Worm (Caenorhabditis elegans): ENCODE measurements around the gene cdr-2.

The cdr-2 gene

DNA sequence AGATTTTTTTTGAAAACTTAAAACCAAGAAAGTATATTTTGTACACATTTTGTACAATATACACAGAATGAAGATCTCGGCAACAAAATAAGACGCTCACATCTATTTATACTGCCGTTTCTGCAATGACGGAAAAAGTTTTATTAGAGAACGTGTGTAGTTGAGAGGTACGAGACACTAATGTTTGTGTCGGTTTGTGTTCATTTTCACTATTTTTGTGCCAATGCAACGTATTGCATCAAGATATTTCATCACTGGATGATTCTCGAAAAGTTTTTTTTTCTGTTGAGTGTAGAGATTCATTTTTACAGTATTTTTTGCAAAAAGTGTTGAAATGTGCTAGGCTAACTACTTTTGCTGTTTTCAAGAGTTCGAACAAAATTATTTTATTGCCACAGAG is 6.5 kb downstream of the cdr-2 start:
- TF ChIP-seq dve-1 (tag; optimal IDR thresholded peaks at IDR 0.05; ENCODE audit: insufficient read depth) (peak; percentile 14), snpc-4 (tag; optimal IDR thresholded peaks at IDR 0.05) (no peak), daf-16 (GFP tag; optimal IDR thresholded peaks at IDR 0.05) (peak in 1 of 2 experiments; percentile 21), daf-16 (tag; optimal IDR thresholded peaks at IDR 0.05) (peak; percentile 11), D1046.2 (GFP tag; IDR thresholded peaks at IDR 0.05) (no peak), nhr-6 (tag; optimal IDR thresholded peaks at IDR 0.05) (peak; percentile 26), T20F7.1 (GFP tag; optimal IDR thresholded peaks at IDR 0.05) (peak; percentile 29), mdl-1 (tag; optimal IDR thresholded peaks at IDR 0.05) (no peak), nhr-28 (tag; optimal IDR thresholded peaks at IDR 0.05) (peak; percentile 91), dmd-8 (GFP tag; IDR thresholded peaks at IDR 0.05) (no peak), mdt-29 (GFP tag; IDR thresholded peaks at IDR 0.05) (no peak), nhr-77 (tag; optimal IDR thresholded peaks at IDR 0.05) (no peak), hlh-11 (tag; optimal IDR thresholded peaks at IDR 0.05) (peak; percentile 33), lsy-2 (tag; optimal IDR thresholded peaks at IDR 0.05) (peak in 1 of 2 experiments; percentile 33), hif-1 (tag; optimal IDR thresholded peaks at IDR 0.05) (no peak), F37D6.2 (tag; optimal IDR thresholded peaks at IDR 0.05) (no peak), unc-130 (GFP tag; optimal IDR thresholded peaks at IDR 0.05) (no peak), daf-19 (GFP tag; conservative IDR thresholded peaks at IDR 0.05) (no peak), mep-1 (tag; optimal IDR thresholded peaks at IDR 0.05) (peak; percentile 51)

DNA sequence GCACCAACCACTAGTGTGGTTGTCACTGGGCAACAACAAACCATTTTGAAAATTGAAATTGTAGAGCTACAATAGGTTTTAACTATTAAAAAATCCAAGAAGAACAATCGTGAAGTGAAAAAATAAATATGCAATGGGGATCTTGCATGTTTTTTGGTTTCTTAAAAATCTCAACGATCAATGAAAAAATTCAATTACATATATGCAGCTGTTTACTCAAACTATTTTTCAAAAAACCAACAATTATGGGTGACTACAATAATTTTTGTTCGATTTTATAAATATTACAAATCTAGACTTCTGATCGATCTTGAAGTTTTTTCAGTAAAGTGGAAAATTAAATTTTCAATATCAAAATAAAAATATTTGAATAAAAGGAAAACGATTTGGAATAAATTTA is 7.0 kb downstream of the cdr-2 start, which contains the start of gene cdr-4:
Gene cdr-4, minus strand, starts transcription at position 101 of the 400 bp plus-strand sequence.
- TF ChIP-seq lir-3 (tag; optimal IDR thresholded peaks at IDR 0.05) (no peak), dmd-8 (GFP tag; IDR thresholded peaks at IDR 0.05) (no peak), nhr-77 (tag; optimal IDR thresholded peaks at IDR 0.05) (no peak), mes-2 (tag; optimal IDR thresholded peaks at IDR 0.05; ENCODE audit: poor library complexity, severe bottlenecking) (no peak), lin-15B (tag; optimal IDR thresholded peaks at IDR 0.05) (no peak)

DNA sequence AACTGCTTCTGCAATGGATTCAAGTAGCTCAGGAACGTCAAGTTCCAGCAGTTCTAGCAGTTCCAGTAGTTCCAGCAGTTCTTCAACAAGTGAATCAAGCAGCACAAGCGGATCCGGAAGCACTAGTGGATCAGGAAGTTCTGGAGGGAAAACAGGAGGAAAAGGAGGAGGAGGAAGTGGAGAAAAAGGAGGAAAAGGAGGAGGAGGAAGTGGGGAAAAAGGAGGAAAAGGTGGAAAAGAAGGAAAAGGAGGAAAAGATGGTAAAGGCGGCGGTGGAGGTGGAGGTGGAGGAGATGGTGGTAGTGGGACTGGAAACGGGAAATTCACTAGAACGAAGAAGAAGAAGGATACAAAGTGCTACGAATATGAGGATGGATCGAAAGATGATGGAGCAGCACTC is 9.0 kb downstream of the cdr-2 start:
- TF ChIP-seq lir-3 (tag; optimal IDR thresholded peaks at IDR 0.05) (no peak), lin-15B (tag; optimal IDR thresholded peaks at IDR 0.05) (no peak), daf-12 (tag; optimal IDR thresholded peaks at IDR 0.05) (no peak), fos-1 (tag; optimal IDR thresholded peaks at IDR 0.05) (no peak), set-16 (GFP tag; IDR thresholded peaks at IDR 0.05) (peak; percentile 78; the same call in 1 of the 2 replicates), unc-62 (GFP tag; optimal IDR thresholded peaks at IDR 0.05 in 1 of 2) (peak in 1 of 2 experiments; percentile 82), unc-62 (tag; optimal IDR thresholded peaks at IDR 0.05) (no peak), Y105C5A.15 (GFP tag; IDR thresholded peaks at IDR 0.05) (0 out of 2 replicates have a peak, but pooled peaks have one; percentile 36), Y48G9A.11 (GFP tag; IDR thresholded peaks at IDR 0.05) (no peak), egl-43 (GFP tag; IDR thresholded peaks at IDR 0.05) (no peak)

DNA sequence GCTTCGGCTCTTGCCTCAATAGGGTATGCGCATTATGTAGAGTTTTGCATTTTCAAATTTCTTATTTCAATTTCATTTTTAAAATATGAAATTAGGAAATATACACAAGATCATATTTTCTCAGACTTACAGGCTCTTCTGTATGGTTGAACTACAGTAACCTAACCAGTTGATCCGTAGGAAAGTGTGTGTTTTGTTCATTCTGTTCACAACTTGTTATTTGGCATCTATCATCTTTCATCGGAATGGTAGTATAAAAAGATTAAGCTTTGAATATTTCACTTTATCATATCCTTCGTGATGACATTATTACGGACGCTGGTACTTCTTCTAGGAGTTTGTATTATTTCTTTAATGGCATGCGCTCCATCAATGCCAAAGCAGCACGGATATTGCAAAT is 9.6 kb downstream of the cdr-2 start, which contains the start of gene K01D12.10:
Gene K01D12.10, plus strand, starts transcription at position 301 of the 400 bp plus-strand sequence.
- TF ChIP-seq zip-2 (tag; optimal IDR thresholded peaks at IDR 0.05) (no peak), zfp-3 (GFP tag; conservative IDR thresholded peaks at IDR 0.05) (no peak), lin-38 (GFP tag; IDR thresholded peaks at IDR 0.05) (no peak), ceh-32 (tag; optimal IDR thresholded peaks at IDR 0.05; ENCODE audit: poor library complexity) (no peak), ceh-28 (tag; optimal IDR thresholded peaks at IDR 0.05) (no peak), skn-1 (tag; optimal IDR thresholded peaks at IDR 0.05) (no peak)

Data from whole organism, L4 larva.